Worm (Caenorhabditis elegans): ENCODE measurements around the gene C46G7.2.

DNA sequence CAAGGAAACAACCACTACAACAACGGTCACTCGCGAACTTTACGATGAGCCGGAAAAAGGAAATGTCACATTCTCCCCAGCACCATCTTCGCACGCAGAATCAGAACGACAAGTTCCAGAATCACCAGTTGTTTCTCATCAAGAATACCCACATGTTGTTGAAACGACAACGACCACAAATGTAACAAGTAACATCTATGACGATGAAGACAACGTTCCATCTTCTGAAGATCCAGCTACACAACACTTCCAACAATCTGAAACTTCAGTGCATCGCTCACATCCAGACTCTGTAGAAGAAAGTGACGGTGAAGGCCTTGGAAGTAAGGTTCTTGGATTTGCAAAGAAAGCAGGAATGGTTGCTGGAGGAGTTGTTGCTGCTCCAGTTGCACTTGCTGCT lies 24.5 kb upstream of the C46G7.2 start:
- TF ChIP-seq vab-15 (tag; optimal IDR thresholded peaks at IDR 0.05) (no peak), mab-9 (GFP tag; IDR thresholded peaks at IDR 0.05) (no peak), efl-3 (GFP tag; optimal IDR thresholded peaks at IDR 0.05) (no peak), lin-14 (GFP tag; optimal IDR thresholded peaks at IDR 0.05) (no peak), ets-5 (GFP tag; IDR thresholded peaks at IDR 0.05) (no peak), aha-1 (tag; optimal IDR thresholded peaks at IDR 0.05) (no peak), zag-1 (tag; optimal IDR thresholded peaks at IDR 0.05) (no peak), egl-13 (tag; optimal IDR thresholded peaks at IDR 0.05) (no peak)
